Worm (Caenorhabditis elegans): ENCODE measurements around the gene E01B7.2.

DNA sequence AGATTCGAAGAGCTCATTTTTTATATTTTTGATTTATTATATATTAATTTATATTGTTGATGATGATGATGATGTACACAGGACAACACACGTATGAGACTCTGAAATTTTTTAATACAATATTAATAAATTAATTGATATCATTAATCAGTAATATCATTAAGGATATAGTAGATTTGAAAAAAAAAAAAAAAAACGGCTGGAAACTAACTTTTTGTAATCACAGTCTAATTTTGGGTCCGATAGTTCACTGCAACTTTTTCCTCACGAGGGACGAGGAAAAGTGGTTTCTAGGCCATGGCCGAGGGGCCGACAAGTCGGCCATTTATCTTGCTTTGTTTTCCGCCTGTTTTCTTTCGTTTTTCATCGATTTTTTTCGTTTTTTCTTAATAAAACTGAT, 45.2 kb downstream of the E01B7.2 start, which contains the start of gene gck-3:
- TF ChIP-seq ref-1 (GFP tag; conservative IDR thresholded peaks at IDR 0.05), result no peak
- no peak for TF ChIP-seq ztf-29 (GFP tag; IDR thresholded peaks at IDR 0.05)
- TF ChIP-seq klf-2 (GFP tag; conservative IDR thresholded peaks at IDR 0.05), result no peak
- TF ChIP-seq flt-1 (GFP tag; IDR thresholded peaks at IDR 0.05), result no peak
- no peak for TF ChIP-seq med-1 (GFP tag; optimal IDR thresholded peaks at IDR 0.05; ENCODE audit: insufficient read depth)
- TF ChIP-seq ztf-23 (GFP tag; IDR thresholded peaks at IDR 0.05), result no peak
